Worm (Caenorhabditis elegans): Measurements from ENCODE around the gene fntb-1.

DNA sequence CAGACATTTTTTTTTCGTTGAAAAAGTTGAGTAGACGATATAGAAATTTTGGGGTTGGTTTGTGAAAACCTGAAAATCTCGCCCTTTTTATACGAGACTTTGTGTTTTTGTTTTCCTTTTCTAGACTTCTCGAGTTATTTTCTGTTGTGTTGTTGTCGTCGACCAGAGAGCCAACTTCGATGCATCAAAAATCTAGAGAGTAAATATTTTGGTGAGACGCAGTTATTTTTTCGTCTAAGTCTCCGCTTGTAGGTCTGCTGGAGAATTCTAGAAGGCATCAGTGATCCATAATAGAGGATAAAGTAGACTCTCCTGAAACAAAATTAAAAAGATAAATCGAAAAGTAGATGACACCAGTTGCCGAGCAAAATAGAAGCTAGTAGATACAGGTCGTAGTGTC lies 16.9 kb downstream of the fntb-1 start, which contains the start of gene F08H9.4:
- no peak for TF ChIP-seq pha-4 (tag; optimal IDR thresholded peaks at IDR 0.05)
- no peak for TF ChIP-seq sox-2 (GFP tag; IDR thresholded peaks at IDR 0.05)
- TF ChIP-seq elt-2 (tag; optimal IDR thresholded peaks at IDR 0.05) = no peak
- TF ChIP-seq rnt-1 (tag; optimal IDR thresholded peaks at IDR 0.05) = no peak
- TF ChIP-seq hlh-6 (tag; optimal IDR thresholded peaks at IDR 0.05) = no peak
- no peak for TF ChIP-seq ceh-48 (tag; optimal IDR thresholded peaks at IDR 0.05)
- TF ChIP-seq F13H6.1 (tag; optimal IDR thresholded peaks at IDR 0.05) = no peak
- no peak for TF ChIP-seq ama-1 (optimal IDR thresholded peaks at IDR 0.05)
- TF ChIP-seq pqm-1 (tag; optimal IDR thresholded peaks at IDR 0.05) = no peak
- TF ChIP-seq unc-3 (GFP tag; conservative IDR thresholded peaks at IDR 0.05) = no peak
- TF ChIP-seq unc-3 (tag; optimal IDR thresholded peaks at IDR 0.05) = no peak
- TF ChIP-seq pax-1 (tag; optimal IDR thresholded peaks at IDR 0.05) = no peak
